Worm (Caenorhabditis elegans): ENCODE data around the gene R11D1.2.

Gene R11D1.2

DNA sequence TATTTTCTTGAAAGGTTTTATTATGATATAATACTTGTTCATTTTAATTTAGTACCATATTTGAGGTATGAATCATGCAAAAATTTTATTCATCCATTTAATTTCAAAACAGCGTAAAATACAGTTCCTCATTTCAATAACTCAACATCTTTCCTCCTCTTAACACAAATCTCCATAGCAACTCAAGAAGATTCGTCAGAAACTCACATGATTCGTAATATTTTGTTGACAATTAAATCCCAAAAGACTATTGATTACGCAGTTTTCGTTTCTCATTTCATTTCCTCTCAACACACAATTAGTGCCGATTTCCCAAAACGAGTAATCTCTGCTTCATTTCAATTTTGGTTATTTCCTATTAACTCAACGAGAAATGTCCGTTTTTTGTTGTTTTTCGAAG is at the start of gene R11D1.2:
TSS of gene R11D1.2 (plus strand) at position 301 of the 400 bp plus-strand sequence.
- TF ChIP-seq bed-3 (GFP tag; optimal IDR thresholded peaks at IDR 0.05) (no peak), unc-120 (tag; optimal IDR thresholded peaks at IDR 0.05; ENCODE audit: poor library complexity, severe bottlenecking) (no peak), lsy-2 (tag; optimal IDR thresholded peaks at IDR 0.05) (no peak), drap-1 (GFP tag; optimal IDR thresholded peaks at IDR 0.05) (no peak), pha-4 (tag; optimal IDR thresholded peaks at IDR 0.05) (no peak), ceh-83 (GFP tag; optimal IDR thresholded peaks at IDR 0.05) (no peak), flh-1 (GFP tag; optimal IDR thresholded peaks at IDR 0.05) (no peak), nhr-76 (tag; optimal IDR thresholded peaks at IDR 0.05) (no peak), ztf-11 (tag; optimal IDR thresholded peaks at IDR 0.05) (no peak), mep-1 (tag; optimal IDR thresholded peaks at IDR 0.05) (no peak), unc-39 (tag; optimal IDR thresholded peaks at IDR 0.05) (no peak), ham-2 (GFP tag; optimal IDR thresholded peaks at IDR 0.05) (no peak)

- TF ChIP-seq ces-1 (GFP tag; optimal IDR thresholded peaks at IDR 0.05), result peak; percentile 74
- TF ChIP-seq pha-4 (tag; optimal IDR thresholded peaks at IDR 0.05), result no peak
Measured at ce11 chrV:12659426-12659825, 49.0 kb upstream of the R11D1.2 start, which contains the start of gene ccch-3. Gene ccch-3 (minus strand): TSS chrV:12659687.

DNA sequence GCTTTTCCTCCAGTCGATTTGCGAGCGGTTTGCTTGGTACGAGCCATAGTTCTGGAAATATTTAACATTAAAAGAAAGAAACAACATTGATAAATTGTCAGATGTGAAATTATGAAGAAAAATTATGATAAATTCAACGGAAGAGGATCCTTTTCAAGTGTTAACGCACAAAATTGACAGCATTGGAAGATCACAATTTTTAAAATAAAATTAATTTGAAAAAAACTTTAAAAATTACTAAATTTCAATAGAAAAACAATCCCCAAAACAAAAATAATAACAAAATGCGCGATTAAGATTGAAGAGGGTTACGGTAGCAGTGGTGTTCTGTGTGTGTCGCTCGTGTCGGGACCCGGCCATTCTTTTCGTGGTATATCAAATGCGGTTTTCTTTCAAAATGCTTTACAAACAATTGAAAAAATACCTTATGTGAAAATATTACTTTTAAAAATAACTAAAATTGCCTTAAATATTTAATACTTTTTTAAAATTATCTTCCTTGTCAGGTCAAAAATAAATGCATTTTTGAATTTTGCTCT is 48.1 kb upstream of the R11D1.2 start, which contains the start of gene his-74:
TSS of gene his-74 (minus strand) at position 51 of the 539 bp plus-strand sequence.
- TF ChIP-seq pha-4 (tag; optimal IDR thresholded peaks at IDR 0.05), result no peak
- no peak for TF ChIP-seq nhr-2 (tag; optimal IDR thresholded peaks at IDR 0.05)
- no peak for TF ChIP-seq mab-5 (tag; optimal IDR thresholded peaks at IDR 0.05)
- TF ChIP-seq lsy-2 (tag; optimal IDR thresholded peaks at IDR 0.05), result peak; percentile 63
- no peak for TF ChIP-seq unc-120 (tag; optimal IDR thresholded peaks at IDR 0.05; ENCODE audit: poor library complexity, severe bottlenecking)
- no peak for TF ChIP-seq unc-39 (tag; optimal IDR thresholded peaks at IDR 0.05)

DNA sequence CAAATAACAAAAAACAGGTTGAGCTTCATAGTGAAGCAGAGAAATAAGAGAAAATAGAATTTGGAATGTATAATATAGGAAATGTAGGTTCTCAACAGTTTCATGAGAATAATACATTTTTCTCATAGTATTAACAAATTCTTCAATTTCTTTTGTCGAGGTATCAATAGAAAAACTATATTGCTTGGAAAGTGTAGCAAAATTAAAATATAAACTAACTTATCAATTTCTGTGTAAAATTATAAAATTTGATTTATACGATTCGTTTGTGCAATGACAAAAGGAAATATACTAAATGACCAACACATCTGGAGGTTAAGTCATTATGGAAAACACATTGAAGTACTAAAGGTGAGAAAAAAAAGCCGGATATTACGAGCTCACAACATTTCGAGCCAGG is 46.8 kb upstream of the R11D1.2 start, which contains the start of gene W05B10.3:
TSS of gene W05B10.3 (minus strand) at position 101 of the 400 bp plus-strand sequence.
- no peak for TF ChIP-seq hlh-1 (tag; optimal IDR thresholded peaks at IDR 0.05)
- no peak for TF ChIP-seq nhr-76 (tag; optimal IDR thresholded peaks at IDR 0.05)
- TF ChIP-seq elt-3 (tag; optimal IDR thresholded peaks at IDR 0.05), result no peak
- TF ChIP-seq unc-120 (tag; optimal IDR thresholded peaks at IDR 0.05; ENCODE audit: poor library complexity, severe bottlenecking), result no peak
- no peak for TF ChIP-seq lsy-2 (tag; optimal IDR thresholded peaks at IDR 0.05)
- no peak for TF ChIP-seq unc-39 (tag; optimal IDR thresholded peaks at IDR 0.05)
- TF ChIP-seq ceh-39 (tag; optimal IDR thresholded peaks at IDR 0.05), result no peak
- TF ChIP-seq blmp-1 (tag; optimal IDR thresholded peaks at IDR 0.05), result no peak
- TF ChIP-seq cnd-1 (tag; optimal IDR thresholded peaks at IDR 0.05), result no peak
- no peak for TF ChIP-seq elt-1 (tag; optimal IDR thresholded peaks at IDR 0.05; ENCODE audit: borderline replicate concordance, insufficient read depth)

- TF ChIP-seq nhr-2 (tag; optimal IDR thresholded peaks at IDR 0.05) (no peak), mls-2 (tag; optimal IDR thresholded peaks at IDR 0.05) (no peak), sem-2 (GFP tag; optimal IDR thresholded peaks at IDR 0.05) (no peak), nhr-12 (tag; optimal IDR thresholded peaks at IDR 0.05) (no peak), lin-13 (tag; optimal IDR thresholded peaks at IDR 0.05) (no peak), lin-32 (GFP tag; optimal IDR thresholded peaks at IDR 0.05) (no peak), drap-1 (GFP tag; optimal IDR thresholded peaks at IDR 0.05) (no peak), blmp-1 (tag; optimal IDR thresholded peaks at IDR 0.05) (no peak)
Measured at ce11 chrV:12663386-12663785, 45.0 kb upstream of the R11D1.2 start.

DNA sequence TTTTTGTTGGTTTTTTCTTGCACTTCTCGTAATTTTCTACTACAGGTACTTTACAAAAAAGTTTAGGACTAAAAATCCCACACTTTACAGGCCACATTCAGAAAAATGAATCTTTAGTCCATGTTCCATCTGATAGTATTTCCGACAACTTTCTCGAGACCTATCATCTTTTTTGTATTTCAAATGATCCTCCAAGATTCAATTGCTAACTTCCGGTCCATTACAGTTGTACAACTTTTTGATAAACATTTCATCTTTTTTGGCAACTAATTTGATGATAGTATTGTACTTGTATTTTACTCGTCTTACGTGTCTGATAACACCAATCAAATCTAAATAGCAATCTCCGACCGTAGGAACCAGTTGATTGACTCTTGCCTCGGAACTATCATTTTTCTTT is 41.0 kb upstream of the R11D1.2 start:
- TF ChIP-seq pha-4 (tag; optimal IDR thresholded peaks at IDR 0.05), result no peak
- TF ChIP-seq ceh-43 (GFP tag; optimal IDR thresholded peaks at IDR 0.05), result no peak
- TF ChIP-seq cnd-1 (tag; optimal IDR thresholded peaks at IDR 0.05), result no peak
- TF ChIP-seq ceh-83 (GFP tag; optimal IDR thresholded peaks at IDR 0.05), result no peak
- no peak for TF ChIP-seq nhr-76 (tag; optimal IDR thresholded peaks at IDR 0.05)
- no peak for TF ChIP-seq nhr-12 (tag; optimal IDR thresholded peaks at IDR 0.05)
- TF ChIP-seq sem-2 (GFP tag; optimal IDR thresholded peaks at IDR 0.05), result no peak
- no peak for TF ChIP-seq zip-8 (tag; optimal IDR thresholded peaks at IDR 0.05)
- no peak for TF ChIP-seq tbx-8 (GFP tag; optimal IDR thresholded peaks at IDR 0.05)
- TF ChIP-seq hlh-1 (tag; optimal IDR thresholded peaks at IDR 0.05), result no peak

Data from whole organism, mixed stage, embryonic.